Fruit fly (Drosophila melanogaster) whole organism, prepupa: Measurements from ENCODE around the gene CG33286.
A peak's percentile ranks its signal among the peaks of the same experiment; 100 is the strongest.

Experiments used
- Blimp-1 ChIP-seq: fragments of 200-800 bp; sonication (Bioruptor generic); optimal IDR thresholded peaks from 3 replicates; lab custom pipeline; 2017; ENCODE audit warnings: missing biosample characterization, missing genetic modification characterization, mild to moderate bottlenecking, moderate library complexity, missing genetic modification reagents
- CG10631 ChIP-seq: fragments of 200-800 bp; sonication (Bioruptor generic); optimal IDR thresholded peaks from 2 replicates; lab custom pipeline; 2016; ENCODE audit warnings: missing biosample characterization, missing genetic modification characterization
- CG10669 ChIP-seq: fragments of 200-800 bp; sonication (Bioruptor generic); optimal IDR thresholded peaks from 3 replicates; lab custom pipeline; 2018; ENCODE audit warnings: missing biosample characterization, mild to moderate bottlenecking, missing genetic modification characterization, moderate library complexity
- CG11294 ChIP-seq: fragments of 200-800 bp; sonication (Bioruptor generic); IDR thresholded peaks from 2 replicates; pipeline ENCODE4 v1.3.6; 2022; ENCODE audit warnings: missing biosample characterization, missing genetic modification characterization
- CG11762 ChIP-seq: fragments of 200-800 bp; sonication (Bioruptor generic); optimal IDR thresholded peaks from 3 replicates; lab custom pipeline; 2016; ENCODE audit warnings: missing biosample characterization, missing genetic modification characterization; ENCODE audit not compliant: insufficient read depth
- CG11902 ChIP-seq: fragments of 200-800 bp; sonication (Bioruptor generic); optimal IDR thresholded peaks from 3 replicates; lab custom pipeline; 2016; ENCODE audit warnings: missing biosample characterization, missing genetic modification characterization
- CG1621 ChIP-seq: fragments of 200-800 bp; sonication (Bioruptor generic); optimal IDR thresholded peaks from 3 replicates; lab custom pipeline; 2018; ENCODE audit warnings: missing biosample characterization, mild to moderate bottlenecking, missing genetic modification characterization
- CG16779 ChIP-seq: fragments of 200-800 bp; sonication (Bioruptor generic); optimal IDR thresholded peaks from 3 replicates; lab custom pipeline; 2017; ENCODE audit warnings: missing biosample characterization, mild to moderate bottlenecking, missing genetic modification characterization
- CG3032 ChIP-seq: fragments of 200-800 bp; optimal IDR thresholded peaks from 2 replicates; lab custom pipeline; 2019; ENCODE audit warnings: missing biosample characterization, mild to moderate bottlenecking, missing genetic modification characterization, moderate library complexity
- CG31627 ChIP-seq: fragments of 200-800 bp; sonication (Bioruptor generic); optimal IDR thresholded peaks from 3 replicates; lab custom pipeline; 2016; ENCODE audit warnings: missing biosample characterization, missing genetic modification characterization
- CG32006 ChIP-seq: fragments of 200-800 bp; sonication (Bioruptor generic); optimal IDR thresholded peaks from 3 replicates; lab custom pipeline; 2017; ENCODE audit warnings: missing biosample characterization, mild to moderate bottlenecking, missing genetic modification characterization
- CG34406 ChIP-seq: fragments of 200-800 bp; sonication (Bioruptor generic); optimal IDR thresholded peaks from 3 replicates; lab custom pipeline; 2016; ENCODE audit warnings: missing biosample characterization, missing genetic modification characterization
- CG3919 ChIP-seq: fragments of 200-800 bp; sonication (Bioruptor generic); optimal IDR thresholded peaks from 3 replicates; lab custom pipeline; 2016; ENCODE audit warnings: missing biosample characterization, missing genetic modification characterization
- CG4318 ChIP-seq: fragments of 200-800 bp; sonication (Bioruptor generic); optimal IDR thresholded peaks from 3 replicates; lab custom pipeline; 2017; ENCODE audit warnings: missing biosample characterization, mild to moderate bottlenecking, missing genetic modification characterization
- CG6163 ChIP-seq: fragments of 200-800 bp; sonication (Bioruptor generic); IDR thresholded peaks from 3 replicates; pipeline ENCODE4 v1.3.6; 2022; ENCODE audit warnings: missing biosample characterization, missing genetic modification characterization
- CG6276 ChIP-seq: fragments of 200-800 bp; sonication (Bioruptor generic); optimal IDR thresholded peaks from 2 replicates; lab custom pipeline; 2017; ENCODE audit warnings: missing biosample characterization, mild to moderate bottlenecking, missing genetic modification characterization
- CG6808 ChIP-seq: fragments of 200-800 bp; sonication (Bioruptor generic); optimal IDR thresholded peaks from 3 replicates; lab custom pipeline; 2017; ENCODE audit warnings: missing biosample characterization, missing genetic modification characterization, mild to moderate bottlenecking, moderate library complexity, missing genetic modification reagents
- CG7368 ChIP-seq: fragments of 200-800 bp; sonication (Bioruptor generic); optimal IDR thresholded peaks from 3 replicates; lab custom pipeline; 2016; ENCODE audit warnings: missing biosample characterization, missing genetic modification characterization
- CG8632 ChIP-seq: fragments of 200-800 bp; sonication (Bioruptor generic); optimal IDR thresholded peaks from 3 replicates; lab custom pipeline; 2016; ENCODE audit warnings: missing biosample characterization, missing genetic modification characterization
- CG9139 ChIP-seq: fragments of 200-800 bp; sonication (Bioruptor generic); optimal IDR thresholded peaks from 3 replicates; lab custom pipeline; 2017; ENCODE audit warnings: missing biosample characterization, mild to moderate bottlenecking, missing genetic modification characterization
- Eip93F ChIP-seq: fragments of 200-800 bp; sonication (Bioruptor generic); optimal IDR thresholded peaks from 2 replicates; lab custom pipeline; 2016; ENCODE audit warnings: missing biosample characterization, mild to moderate bottlenecking, missing genetic modification characterization
- Ets21C ChIP-seq: fragments of 200-800 bp; sonication (Bioruptor generic); optimal IDR thresholded peaks from 3 replicates; lab custom pipeline; 2016; ENCODE audit warnings: missing biosample characterization, missing genetic modification characterization
- Ets96B ChIP-seq: fragments of 200-800 bp; optimal IDR thresholded peaks from 2 replicates; lab custom pipeline; 2019; ENCODE audit warnings: missing biosample characterization, mild to moderate bottlenecking, missing genetic modification characterization, moderate library complexity
- Gug ChIP-seq: fragments of 200-800 bp; sonication (Bioruptor generic); IDR thresholded peaks from 2 replicates; pipeline ENCODE4 v1.3.6; 2022; ENCODE audit warnings: missing biosample characterization, missing genetic modification characterization
- Hr38 ChIP-seq: sonication (Bioruptor generic); optimal IDR thresholded peaks from 2 replicates; lab custom pipeline; 2016; ENCODE audit warnings: missing biosample characterization, missing genetic modification characterization
- Hr39 ChIP-seq: fragments of 200-800 bp; sonication (Bioruptor generic); optimal IDR thresholded peaks from 2 replicates; lab custom pipeline; 2016; ENCODE audit warnings: missing biosample characterization, missing genetic modification characterization
- Hr4 ChIP-seq: fragments of 200-800 bp; sonication (Bioruptor generic); optimal IDR thresholded peaks from 3 replicates; lab custom pipeline; 2016; ENCODE audit warnings: missing biosample characterization, missing genetic modification characterization
- Lpt ChIP-seq: fragments of 200-800 bp; sonication (Bioruptor generic); optimal IDR thresholded peaks from 3 replicates; lab custom pipeline; 2016; ENCODE audit warnings: missing biosample characterization, missing genetic modification characterization
- Met ChIP-seq: fragments of 200-800 bp; sonication (Bioruptor generic); optimal IDR thresholded peaks from 3 replicates; lab custom pipeline; 2016; ENCODE audit warnings: missing biosample characterization, missing genetic modification characterization
- OdsH ChIP-seq: fragments of 200-800 bp; sonication (Bioruptor generic); optimal IDR thresholded peaks from 3 replicates; lab custom pipeline; 2016; ENCODE audit warnings: missing biosample characterization, missing genetic modification characterization
- Smox ChIP-seq: fragments of 200-800 bp; sonication (Bioruptor generic); optimal IDR thresholded peaks from 3 replicates; lab custom pipeline; 2016; ENCODE audit warnings: missing biosample characterization, missing genetic modification characterization
- Sox102F ChIP-seq: fragments of 200-800 bp; sonication (Bioruptor generic); optimal IDR thresholded peaks from 2 replicates; lab custom pipeline; 2016; ENCODE audit warnings: missing biosample characterization, mild to moderate bottlenecking, missing genetic modification characterization
- Sox14 ChIP-seq: fragments of 200-800 bp; sonication (Bioruptor generic); optimal IDR thresholded peaks from 3 replicates; lab custom pipeline; 2016; ENCODE audit warnings: missing biosample characterization, missing genetic modification characterization
- Sox15 ChIP-seq: fragments of 200-800 bp; sonication (Bioruptor generic); optimal IDR thresholded peaks from 3 replicates; lab custom pipeline; 2016; ENCODE audit warnings: missing biosample characterization, missing genetic modification characterization
- achi ChIP-seq: fragments of 200-800 bp; sonication (Bioruptor generic); optimal IDR thresholded peaks from 3 replicates; lab custom pipeline; 2016; ENCODE audit warnings: missing biosample characterization, missing genetic modification characterization
- cyc ChIP-seq: fragments of 200-800 bp; sonication (Bioruptor generic); optimal IDR thresholded peaks from 3 replicates; lab custom pipeline; 2016; ENCODE audit warnings: missing biosample characterization, missing genetic modification characterization
- dsx ChIP-seq: fragments of 200-800 bp; optimal IDR thresholded peaks from 3 replicates; lab custom pipeline; 2019; ENCODE audit warnings: missing biosample characterization, mild to moderate bottlenecking, missing genetic modification characterization, moderate library complexity; ENCODE audit not compliant: poor library complexity, severe bottlenecking
- eg ChIP-seq: fragments of 200-800 bp; sonication (Bioruptor generic); IDR thresholded peaks from 3 replicates; pipeline ENCODE4 v1.3.6; 2022; ENCODE audit warnings: missing biosample characterization, missing genetic modification characterization
- esn ChIP-seq: fragments of 200-800 bp; sonication (Bioruptor generic); optimal IDR thresholded peaks from 2 replicates; lab custom pipeline; 2016; ENCODE audit warnings: missing biosample characterization, mild to moderate bottlenecking, missing genetic modification characterization, moderate library complexity
- fd59A ChIP-seq: fragments of 200-800 bp; sonication (Bioruptor generic); optimal IDR thresholded peaks from 2 replicates; lab custom pipeline; 2017; ENCODE audit warnings: missing biosample characterization, mild to moderate bottlenecking, missing genetic modification characterization, missing genetic modification reagents
- lz ChIP-seq: fragments of 200-800 bp; sonication (Bioruptor generic); optimal IDR thresholded peaks from 3 replicates; lab custom pipeline; 2016; ENCODE audit warnings: missing biosample characterization, missing genetic modification characterization
- net ChIP-seq: fragments of 200-800 bp; sonication (Bioruptor generic); optimal IDR thresholded peaks from 3 replicates; lab custom pipeline; 2016; ENCODE audit warnings: missing biosample characterization, missing genetic modification characterization
- pdm3 ChIP-seq: fragments of 200-800 bp; sonication (Bioruptor generic); optimal IDR thresholded peaks from 3 replicates; lab custom pipeline; 2016; ENCODE audit warnings: missing biosample characterization, missing genetic modification characterization
- salr ChIP-seq, 2 experiments: fragments of 200-800 bp; sonication (Bioruptor generic); optimal IDR thresholded peaks; 3 replicates each; lab custom pipeline; 2016 to 2018; ENCODE audit warnings: missing biosample characterization in 2 of 2, missing genetic modification characterization in 2 of 2, mild to moderate bottlenecking in 1 of 2
- spab ChIP-seq: fragments of 200-800 bp; sonication (Bioruptor generic); optimal IDR thresholded peaks from 2 replicates; lab custom pipeline; 2017; ENCODE audit warnings: missing biosample characterization, mild to moderate bottlenecking, missing genetic modification characterization, missing genetic modification reagents
- ss ChIP-seq, 2 experiments: fragments of 200-800 bp; sonication (Bioruptor generic); optimal IDR thresholded peaks; 2 replicates in 1 of 2; 3 replicates in 1 of 2; lab custom pipeline; 2017 to 2018; ENCODE audit warnings: mild to moderate bottlenecking in 2 of 2, missing biosample characterization in 2 of 2, missing genetic modification characterization in 2 of 2, moderate library complexity in 1 of 2
- svp ChIP-seq: fragments of 200-800 bp; sonication (Bioruptor generic); peaks from one replicate; lab custom pipeline; 2016; ENCODE audit warnings: missing biosample characterization, missing genetic modification characterization
- topi ChIP-seq: fragments of 200-800 bp; sonication (Bioruptor generic); optimal IDR thresholded peaks from 3 replicates; lab custom pipeline; 2016; ENCODE audit warnings: missing biosample characterization, missing genetic modification characterization
- vri ChIP-seq: fragments of 200-800 bp; sonication (Bioruptor generic); optimal IDR thresholded peaks from 3 replicates; lab custom pipeline; 2016; ENCODE audit warnings: missing biosample characterization, mild to moderate bottlenecking, missing genetic modification characterization

The CG33286 gene

dm6 chr3L:20988862-20989261 is 14.4 kb upstream of the CG33286 start (continued):
- TF ChIP-seq lz (GFP tag; lab: Kevin White, UChicago) (no peak), net (GFP tag; lab: Kevin White, UChicago) (peak; percentile 60), Blimp-1 (no peak), achi (GFP tag; lab: Kevin White, UChicago) (peak; percentile 76), CG16779 (tag; lab: Kevin White, UChicago) (peak; percentile 48), OdsH (GFP tag; lab: Kevin White, UChicago) (peak; percentile 58), CG7368 (peak; percentile 41), CG31627 (GFP tag; lab: Kevin White, UChicago) (no peak)

- peak; percentile 13 for TF ChIP-seq topi (GFP tag; lab: Kevin White, UChicago)
- peak; percentile 30 for TF ChIP-seq OdsH (GFP tag; lab: Kevin White, UChicago)
- TF ChIP-seq CG16779 (tag; lab: Kevin White, UChicago) = no peak
- no peak for TF ChIP-seq CG1621
- no peak for TF ChIP-seq CG11762 (GFP tag; lab: Kevin White, UChicago)
- TF ChIP-seq CG6276 = no peak
- peak; percentile 56 for TF ChIP-seq fd59A (GFP tag; lab: Kevin White, UChicago)
- peak; percentile 3 for TF ChIP-seq Sox14
- TF ChIP-seq CG3919 (GFP tag; lab: Kevin White, UChicago) = peak; percentile 13
- TF ChIP-seq salr (GFP tag; optimal IDR thresholded peaks at IDR 0.05; lab: Kevin White, UChicago) = no peak
- TF ChIP-seq Hr38 = no peak
- TF ChIP-seq Lpt (GFP tag; lab: Kevin White, UChicago) = no peak
- TF ChIP-seq svp = peak; percentile 52
- TF ChIP-seq spab (GFP tag; lab: Kevin White, UChicago) = peak; percentile 20
- no peak for TF ChIP-seq Blimp-1
- TF ChIP-seq CG10631 (GFP tag; lab: Kevin White, UChicago) = peak; percentile 59
- peak; percentile 57; the same call in 2 of the 3 replicates for TF ChIP-seq CG6163 (GFP tag; lab: Robert Waterston, UW)
- peak; percentile 18 for TF ChIP-seq esn
- TF ChIP-seq CG9139 (GFP tag; lab: Kevin White, UChicago) = no peak
- no peak for TF ChIP-seq CG11902 (GFP tag; lab: Kevin White, UChicago)
- TF ChIP-seq dsx (GFP tag; lab: Kevin White, UChicago) = peak; percentile 20
- TF ChIP-seq eg (GFP tag; lab: Robert Waterston, UW) = peak; percentile 54; the same call in 1 of the 3 replicates
- TF ChIP-seq Hr39 (GFP tag; lab: Kevin White, UChicago) = no peak
- TF ChIP-seq ss (GFP tag; optimal IDR thresholded peaks at IDR 0.05; lab: Kevin White, UChicago) = peak in 1 of 2 experiments; percentile 27
- peak; percentile 16 for TF ChIP-seq Smox
- peak; percentile 49 for TF ChIP-seq achi (GFP tag; lab: Kevin White, UChicago)
- no peak for TF ChIP-seq CG4318 (GFP tag; lab: Kevin White, UChicago)
- peak; percentile 30 for TF ChIP-seq CG10669 (GFP tag; lab: Kevin White, UChicago)
- no peak for TF ChIP-seq cyc (GFP tag; lab: Kevin White, UChicago)
- TF ChIP-seq Ets21C = no peak
- no peak for TF ChIP-seq CG11294
- peak; percentile 24 for TF ChIP-seq CG6808
- TF ChIP-seq lz (GFP tag; lab: Kevin White, UChicago) = peak; percentile 0
- TF ChIP-seq CG3032 = peak; percentile 63
- no peak for TF ChIP-seq Met
- no peak for TF ChIP-seq vri (GFP tag; lab: Kevin White, UChicago)
- no peak for TF ChIP-seq Sox102F (GFP tag; lab: Kevin White, UChicago)
- TF ChIP-seq Hr4 (GFP tag; lab: Kevin White, UChicago) = no peak
- TF ChIP-seq Gug (GFP tag; lab: Robert Waterston, UW) = 0 out of 2 replicates have a peak, but pooled peaks have one; percentile 33
- no peak for TF ChIP-seq Sox15 (GFP tag; lab: Kevin White, UChicago)
- peak; percentile 55 for TF ChIP-seq Ets96B (tag; lab: Kevin White, UChicago)
- TF ChIP-seq Eip93F (GFP tag; lab: Kevin White, UChicago) = no peak
- TF ChIP-seq CG32006 (GFP tag; lab: Kevin White, UChicago) = peak; percentile 39
- peak; percentile 17 for TF ChIP-seq CG34406
- no peak for TF ChIP-seq CG7368
- TF ChIP-seq CG8632 (GFP tag; lab: Kevin White, UChicago) = no peak
- peak; percentile 14 for TF ChIP-seq pdm3 (GFP tag; lab: Kevin White, UChicago)
Observed at dm6 chr3L:20987895-20988294, 13.4 kb upstream of the CG33286 start.
